Fruit fly (Drosophila melanogaster): ENCODE results near the gene Vml.

dm6 chrX:2306307-2306706 is 30.7 kb downstream of the Vml start:
- no peak for TF ChIP-seq CG8478 (optimal IDR thresholded peaks at IDR 0.05)
- TF ChIP-seq CTCF (optimal IDR thresholded peaks at IDR 0.05) = no peak
